Fruit fly (Drosophila melanogaster) whole organism, embryonic: ENCODE measurements around the gene CG13920.
A peak's percentile ranks its signal among the peaks of the same experiment; 100 is the strongest.

Experiments
- B-H1 ChIP-seq: fragments of 200-800 bp; sonication (Bioruptor generic); IDR thresholded peaks from 3 replicates; pipeline ENCODE4 v1.3.6; 2022; ENCODE audit warnings: missing biosample characterization, missing genetic modification characterization
- CG10321 ChIP-seq: fragments of 200-800 bp; sonication (Bioruptor generic); IDR thresholded peaks from 2 replicates; pipeline ENCODE4 v1.3.6; 2022; ENCODE audit warnings: missing biosample characterization, missing genetic modification characterization
- CG10366 ChIP-seq: fragments of 200-800 bp; sonication (Bioruptor generic); IDR thresholded peaks from 2 replicates; pipeline ENCODE4 v1.3.6; 2022; ENCODE audit warnings: missing biosample characterization, missing genetic modification characterization
- CG10431 ChIP-seq: fragments of 200-800 bp; sonication (Bioruptor generic); optimal IDR thresholded peaks from 3 replicates; lab custom pipeline; 2018; ENCODE audit warnings: missing biosample characterization, mild to moderate bottlenecking, missing genetic modification characterization
- CG10959 ChIP-seq: fragments of 200-800 bp; sonication (Bioruptor generic); IDR thresholded peaks from 2 replicates; pipeline ENCODE4 v1.3.6; 2022; ENCODE audit warnings: missing biosample characterization, missing genetic modification characterization
- CG10979 ChIP-seq: fragments of 200-800 bp; sonication (Bioruptor generic); optimal IDR thresholded peaks from 2 replicates; lab custom pipeline; 2018; ENCODE audit warnings: missing biosample characterization, mild to moderate bottlenecking, missing genetic modification characterization, moderate library complexity
- CG11085 ChIP-seq: fragments of 200-800 bp; sonication (Bioruptor generic); IDR thresholded peaks from 2 replicates; pipeline ENCODE4 v1.3.6; 2022; ENCODE audit warnings: missing biosample characterization, missing genetic modification characterization
- CG12391 ChIP-seq: fragments of 200-800 bp; sonication (Bioruptor generic); optimal IDR thresholded peaks from 3 replicates; lab custom pipeline; 2018; ENCODE audit warnings: missing biosample characterization, mild to moderate bottlenecking, missing genetic modification characterization, moderate library complexity
- CG14710 ChIP-seq: fragments of 200-800 bp; sonication (Bioruptor generic); optimal IDR thresholded peaks from 3 replicates; lab custom pipeline; 2019; ENCODE audit warnings: missing biosample characterization, mild to moderate bottlenecking, missing genetic modification characterization, moderate library complexity
- CG15073 ChIP-seq: fragments of 200-800 bp; sonication (Bioruptor generic); optimal IDR thresholded peaks from 2 replicates; lab custom pipeline; 2016; ENCODE audit warnings: missing biosample characterization, missing genetic modification characterization
- CG15514 ChIP-seq: fragments of 200-800 bp; sonication (Bioruptor generic); optimal IDR thresholded peaks from 3 replicates; lab custom pipeline; 2017; ENCODE audit warnings: missing biosample characterization, missing genetic modification characterization, mild to moderate bottlenecking, moderate library complexity, missing genetic modification reagents
- CG16863 ChIP-seq: fragments of 200-800 bp; sonication (Bioruptor generic); optimal IDR thresholded peaks from 3 replicates; lab custom pipeline; 2016; ENCODE audit warnings: missing biosample characterization, missing genetic modification characterization
- CG17186 ChIP-seq: fragments of 200-800 bp; sonication (Bioruptor generic); optimal IDR thresholded peaks from 3 replicates; lab custom pipeline; 2017; ENCODE audit warnings: missing biosample characterization, missing genetic modification reagents, missing genetic modification characterization
- CG17359 ChIP-seq: fragments of 200-800 bp; sonication (Bioruptor generic); optimal IDR thresholded peaks from 3 replicates; lab custom pipeline; 2018; ENCODE audit warnings: missing biosample characterization, mild to moderate bottlenecking, missing genetic modification characterization, moderate library complexity
- CG17802 ChIP-seq: fragments of 200-800 bp; sonication (Bioruptor generic); optimal IDR thresholded peaks from 2 replicates; lab custom pipeline; 2018; ENCODE audit warnings: missing biosample characterization, mild to moderate bottlenecking, missing genetic modification characterization, moderate library complexity
- CG3281 ChIP-seq: fragments of 200-800 bp; sonication (Bioruptor generic); optimal IDR thresholded peaks from 3 replicates; lab custom pipeline; 2017; ENCODE audit warnings: missing biosample characterization, mild to moderate bottlenecking, missing genetic modification characterization
- CG4617 ChIP-seq: fragments of 200-800 bp; sonication (Bioruptor generic); optimal IDR thresholded peaks from 3 replicates; lab custom pipeline; 2016; ENCODE audit warnings: missing biosample characterization, missing genetic modification characterization, borderline replicate concordance
- CG4854 ChIP-seq: fragments of 200-800 bp; sonication (Bioruptor generic); optimal IDR thresholded peaks from 2 replicates; lab custom pipeline; 2016; ENCODE audit warnings: missing biosample characterization, missing genetic modification characterization, inconsistent platforms
- CG6175 ChIP-seq: fragments of 200-800 bp; sonication (Bioruptor generic); IDR thresholded peaks from 3 replicates; pipeline ENCODE4 v1.3.6; 2022; ENCODE audit warnings: missing biosample characterization, missing genetic modification characterization
- CG6689 ChIP-seq: fragments of 200-800 bp; sonication (Bioruptor generic); IDR thresholded peaks from 2 replicates; pipeline ENCODE4 v1.3.6; 2022; ENCODE audit warnings: missing biosample characterization, missing genetic modification characterization
- CG8924 ChIP-seq: fragments of 200-800 bp; optimal IDR thresholded peaks from 3 replicates; lab custom pipeline; 2019; ENCODE audit warnings: missing biosample characterization, mild to moderate bottlenecking, missing genetic modification characterization, moderate library complexity
- CG9727 ChIP-seq: fragments of 200-800 bp; sonication (Bioruptor generic); optimal IDR thresholded peaks from 3 replicates; lab custom pipeline; 2017; ENCODE audit warnings: missing biosample characterization, mild to moderate bottlenecking, missing genetic modification characterization
- Camta ChIP-seq: fragments of 200-800 bp; sonication (Bioruptor generic); optimal IDR thresholded peaks from 2 replicates; lab custom pipeline; 2016; ENCODE audit warnings: missing biosample characterization, missing genetic modification characterization
- CkIIα-i1 ChIP-seq: fragments of 200-800 bp; sonication (Bioruptor generic); IDR thresholded peaks from 2 replicates; pipeline ENCODE4 v1.3.6; 2022; ENCODE audit warnings: missing biosample characterization, missing genetic modification characterization
- D19A ChIP-seq: fragments of 200-800 bp; optimal IDR thresholded peaks from 3 replicates; lab custom pipeline; 2019; ENCODE audit warnings: missing biosample characterization, mild to moderate bottlenecking, missing genetic modification characterization, moderate library complexity
- D19B ChIP-seq: fragments of 200-800 bp; sonication (Bioruptor generic); optimal IDR thresholded peaks from 2 replicates; lab custom pipeline; 2017; ENCODE audit warnings: missing biosample characterization, mild to moderate bottlenecking, missing genetic modification characterization
- ERR ChIP-seq: fragments of 200-800 bp; sonication (Bioruptor generic); optimal IDR thresholded peaks from 2 replicates; lab custom pipeline; 2016; ENCODE audit warnings: missing biosample characterization, missing genetic modification characterization
- Fer3 ChIP-seq: fragments of 200-800 bp; sonication (Bioruptor generic); optimal IDR thresholded peaks from 2 replicates; lab custom pipeline; 2018; ENCODE audit warnings: missing biosample characterization, mild to moderate bottlenecking, missing genetic modification characterization, moderate library complexity
- Gsc ChIP-seq: fragments of 200-800 bp; sonication (Bioruptor generic); IDR thresholded peaks from 2 replicates; pipeline ENCODE4 v1.3.6; 2022; ENCODE audit warnings: missing biosample characterization, missing genetic modification characterization
- HHEX ChIP-seq: fragments of 200-800 bp; sonication (Bioruptor generic); optimal IDR thresholded peaks from 3 replicates; lab custom pipeline; 2017; ENCODE audit warnings: missing biosample characterization, mild to moderate bottlenecking, missing genetic modification characterization, missing genetic modification reagents
- Mrtf ChIP-seq: fragments of 200-800 bp; sonication (Bioruptor generic); IDR thresholded peaks from 3 replicates; pipeline ENCODE4 v1.3.6; 2022; ENCODE audit warnings: missing biosample characterization, missing genetic modification characterization
- Neu2 ChIP-seq: fragments of 200-800 bp; sonication (Bioruptor generic); optimal IDR thresholded peaks from 3 replicates; lab custom pipeline; 2016; ENCODE audit warnings: missing biosample characterization, missing genetic modification characterization, borderline replicate concordance
- Nf-YA ChIP-seq: fragments of 200-800 bp; sonication (Bioruptor generic); IDR thresholded peaks from 2 replicates; pipeline ENCODE4 v1.3.6; 2022; ENCODE audit warnings: missing biosample characterization, missing genetic modification characterization
- Oli ChIP-seq: fragments of 200-800 bp; sonication (Bioruptor generic); optimal IDR thresholded peaks from 2 replicates; lab custom pipeline; 2018; ENCODE audit warnings: missing biosample characterization, mild to moderate bottlenecking, missing genetic modification characterization, moderate library complexity
- Tbp ChIP-seq: fragments of >200 bp; optimal IDR thresholded peaks from 2 replicates; lab custom pipeline; 2018; ENCODE audit warnings: missing biosample characterization, missing genetic modification characterization
- az2 ChIP-seq: fragments of 200-800 bp; sonication (Bioruptor generic); optimal IDR thresholded peaks from 3 replicates; lab custom pipeline; 2016; ENCODE audit warnings: missing biosample characterization, missing genetic modification characterization
- crc ChIP-seq: fragments of 200-800 bp; sonication (Bioruptor generic); optimal IDR thresholded peaks from 2 replicates; lab custom pipeline; 2016; ENCODE audit warnings: missing biosample characterization, missing genetic modification characterization
- eyg ChIP-seq: fragments of 200-800 bp; sonication (Bioruptor generic); optimal IDR thresholded peaks from 3 replicates; lab custom pipeline; 2016; ENCODE audit warnings: missing biosample characterization, missing genetic modification characterization
- fd64A ChIP-seq: fragments of 200-800 bp; sonication (Bioruptor generic); optimal IDR thresholded peaks from 3 replicates; lab custom pipeline; 2018; ENCODE audit warnings: missing biosample characterization, mild to moderate bottlenecking, missing genetic modification characterization
- fu2 ChIP-seq: fragments of 200-800 bp; sonication (Bioruptor generic); optimal IDR thresholded peaks from 2 replicates; lab custom pipeline; 2016; ENCODE audit warnings: missing biosample characterization, missing genetic modification characterization
- hb ChIP-seq: fragments of 200-800 bp; sonication (Bioruptor generic); IDR thresholded peaks from 3 replicates; pipeline ENCODE4 v1.3.6; 2022; ENCODE audit warnings: missing biosample characterization, missing genetic modification characterization; ENCODE audit not compliant: partially characterized antibody
- hbn ChIP-seq: fragments of 200-800 bp; sonication (Bioruptor generic); IDR thresholded peaks from 2 replicates; pipeline ENCODE4 v1.3.6; 2022; ENCODE audit warnings: missing biosample characterization, missing genetic modification characterization; ENCODE audit not compliant: partially characterized antibody
- ind ChIP-seq: fragments of 200-800 bp; sonication (Bioruptor generic); optimal IDR thresholded peaks from 3 replicates; lab custom pipeline; 2016; ENCODE audit warnings: missing biosample characterization, missing genetic modification characterization
- lilli ChIP-seq: fragments of 200-800 bp; sonication (Bioruptor generic); optimal IDR thresholded peaks from 3 replicates; lab custom pipeline; 2016; ENCODE audit warnings: missing biosample characterization, missing genetic modification characterization
- lola ChIP-seq, 3 experiments: fragments of >200 bp in 2 of 3; fragments of 200-800 bp in 1 of 3; sonication (Bioruptor generic) in 1 of 3; optimal IDR thresholded peaks; 2 replicates each; lab custom pipeline; 2017 to 2019; ENCODE audit warnings: missing biosample characterization in 3 of 3, missing genetic modification characterization in 3 of 3, mild to moderate bottlenecking in 1 of 3, moderate library complexity in 1 of 3
- nmo ChIP-seq: fragments of 200-800 bp; sonication (Bioruptor generic); optimal IDR thresholded peaks from 2 replicates; lab custom pipeline; 2018; ENCODE audit warnings: missing biosample characterization, mild to moderate bottlenecking, missing genetic modification characterization, moderate library complexity
- pho ChIP-seq: fragments of 200-800 bp; sonication (Bioruptor generic); optimal IDR thresholded peaks from 2 replicates; lab custom pipeline; 2016; ENCODE audit warnings: missing biosample characterization, missing genetic modification characterization
- unc-4 ChIP-seq: fragments of 200-800 bp; sonication (Bioruptor generic); IDR thresholded peaks from 2 replicates; pipeline ENCODE4 v1.3.6; 2022; ENCODE audit warnings: missing biosample characterization, missing genetic modification characterization; ENCODE audit not compliant: partially characterized antibody
- yki ChIP-seq: fragments of >200 bp; optimal IDR thresholded peaks from 3 replicates; lab custom pipeline; 2018

The CG13920 gene

dm6 chr3L:1644920-1645567 is 3.7 kb upstream of the CG13920 start, which contains the start of the genes alphaCOP and CG13919 (continued):
- TF ChIP-seq CG17359 (peak; percentile 95), Gsc (GFP tag; lab: Robert Waterston, UW) (peak; percentile 87), unc-4 (GFP tag; lab: Robert Waterston, UW) (no peak), CG6175 (GFP tag; lab: Robert Waterston, UW) (peak; percentile 83), crc (GFP tag; lab: Kevin White, UChicago) (peak; percentile 85), Camta (GFP tag; lab: Kevin White, UChicago) (peak; percentile 93), nmo (GFP tag; lab: Kevin White, UChicago) (peak; percentile 98), CG10979 (tag; lab: Kevin White, UChicago) (peak; percentile 91), eyg (GFP tag; lab: Kevin White, UChicago) (peak; percentile 83), CG10959 (peak; percentile 79), hbn (0 out of 2 replicates have a peak, but pooled peaks have one; percentile 18), lola (GFP tag; optimal IDR thresholded peaks at IDR 0.05; lab: Kevin White, UChicago) (peak in 1 of 3 experiments; percentile 95), CG3281 (GFP tag; lab: Kevin White, UChicago) (peak; percentile 91), CG16863 (peak; percentile 91), CG12391 (peak; percentile 98), CG10431 (GFP tag; lab: Kevin White, UChicago) (peak; percentile 83), D19A (peak; percentile 88), CkIIα-i1 (GFP tag; lab: Robert Waterston, UW) (peak; percentile 78), B-H1 (GFP tag; lab: Robert Waterston, UW) (peak; percentile 97), pho (peak; percentile 93), CG4854 (peak; percentile 94), Nf-YA (peak; percentile 81), az2 (GFP tag; lab: Kevin White, UChicago) (peak; percentile 98), CG11085 (GFP tag; lab: Robert Waterston, UW) (peak; percentile 96), Tbp (GFP tag; lab: Kevin White, UChicago) (no peak), CG6689 (GFP tag; lab: Robert Waterston, UW) (peak; percentile 97), CG9727 (GFP tag; lab: Kevin White, UChicago) (peak; percentile 98), yki (lab: Kevin White, UChicago) (no peak), CG10321 (GFP tag; lab: Robert Waterston, UW) (peak; percentile 83), Mrtf (peak; percentile 95), lilli (GFP tag; lab: Kevin White, UChicago) (peak; percentile 98), Neu2 (GFP tag; lab: Kevin White, UChicago) (peak; percentile 57), hb (GFP tag; lab: Robert Waterston, UW) (no peak), CG4617 (GFP tag; lab: Kevin White, UChicago) (peak; percentile 98), CG10366 (GFP tag; lab: Robert Waterston, UW) (peak; percentile 98), ERR (GFP tag; lab: Kevin White, UChicago) (peak; percentile 88), HHEX (peak; percentile 94), ind (GFP tag; lab: Kevin White, UChicago) (peak; percentile 95), CG14710 (tag; lab: Kevin White, UChicago) (peak; percentile 99), CG8924 (tag; lab: Kevin White, UChicago) (peak; percentile 97), CG15514 (GFP tag; lab: Kevin White, UChicago) (peak; percentile 90), CG15073 (peak; percentile 78), fd64A (GFP tag; lab: Kevin White, UChicago) (peak; percentile 56), fu2 (GFP tag; lab: Kevin White, UChicago) (peak; percentile 84), CG17802 (tag; lab: Kevin White, UChicago) (peak; percentile 75), Fer3 (peak; percentile 96), Oli (peak; percentile 97), D19B (GFP tag; lab: Kevin White, UChicago) (peak; percentile 86), CG17186 (GFP tag; lab: Kevin White, UChicago) (peak; percentile 76)
